Worm (Caenorhabditis elegans) whole organism, L4/young adult: ENCODE measurements around the gene F53C11.9.

Experiments
- dao-5 ChIP-seq: sonication (generic microtip); optimal IDR thresholded peaks from 2 replicates; lab custom pipeline; 2016; ENCODE audit warnings: missing genotype, missing genetic modification characterization, moderate library complexity, missing compliant biosample characterization
- him-1 ChIP-seq: sonication (generic microtip); optimal IDR thresholded peaks from 2 replicates; lab custom pipeline; 2016; ENCODE audit warnings: missing genotype, missing genetic modification reagents, missing genetic modification characterization, missing compliant biosample characterization

DNA sequence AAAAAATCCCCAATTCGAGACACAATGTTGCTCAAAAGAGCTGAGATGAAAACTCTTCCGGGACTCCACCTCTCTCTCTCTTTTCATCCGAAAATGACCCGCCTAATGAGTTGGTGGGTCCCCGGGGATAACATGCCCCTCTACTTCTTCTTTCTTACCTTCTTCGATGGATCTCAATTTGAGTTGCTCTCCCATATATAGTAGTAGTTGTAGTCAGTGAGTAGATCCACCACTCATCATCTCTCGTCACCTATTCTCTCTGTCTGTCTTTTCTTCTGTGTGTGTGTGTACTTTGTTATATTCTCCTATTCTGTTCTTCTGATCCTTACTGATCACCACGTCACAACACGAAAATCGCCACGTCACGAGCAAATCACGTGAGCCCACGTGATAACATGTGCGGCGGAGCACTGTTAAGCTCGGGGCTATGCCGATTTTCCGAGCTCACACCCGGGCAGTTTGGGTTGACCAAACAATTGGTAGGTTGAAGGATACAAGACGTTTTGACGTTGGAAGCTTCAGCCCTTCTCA lies 18.5 kb downstream of the F53C11.9 start, which contains the start of gene twk-32:
- TF ChIP-seq him-1 (tag; lab: Kevin White, UChicago) (no peak), dao-5 (tag; lab: Kevin White, UChicago) (no peak)
